Fruit fly (Drosophila melanogaster) Kc167 (cell line): ENCODE data around the gene dtr.

Experiments used
- Myc ChIP-seq: fragments of >200 bp; optimal IDR thresholded peaks from 2 replicates; lab custom pipeline; 2017; ENCODE audit warnings: missing external identifiers
- h ChIP-seq: fragments of >200 bp; optimal IDR thresholded peaks from 3 replicates; lab custom pipeline; 2018; ENCODE audit warnings: missing external identifiers
- insv ChIP-seq: fragments of >200 bp; optimal IDR thresholded peaks from 3 replicates; lab custom pipeline; 2018; ENCODE audit warnings: missing external identifiers
- psq ChIP-seq: fragments of >200 bp; optimal IDR thresholded peaks from 2 replicates; lab custom pipeline; 2017; ENCODE audit warnings: missing external identifiers

DNA sequence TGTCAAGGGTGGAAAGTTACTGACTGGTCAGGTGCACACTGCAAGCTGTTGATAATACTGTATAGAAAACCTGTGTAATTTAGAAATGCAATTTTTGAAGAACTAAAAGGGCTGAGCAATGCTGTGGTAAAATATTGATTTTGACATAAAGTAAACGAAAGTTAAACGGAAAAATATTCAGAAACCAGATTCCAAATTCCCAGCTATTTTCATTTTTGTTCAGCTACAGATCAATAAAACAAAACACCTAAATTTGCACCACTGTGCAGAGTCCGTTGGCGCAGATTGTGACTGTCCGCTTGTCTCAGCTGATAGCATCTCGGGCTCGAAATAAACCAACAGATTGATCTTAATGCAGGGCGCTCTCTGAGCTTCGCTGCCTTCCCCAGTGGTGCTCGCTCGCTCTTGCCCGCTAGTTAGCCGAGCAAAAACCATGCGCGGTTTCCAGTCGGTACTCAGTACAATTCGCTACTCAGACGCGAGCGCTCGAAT is 47.1 kb upstream of the dtr start, which contains the start of gene CG46314:
- TF ChIP-seq psq (lab: Kevin White, UChicago) (no peak), Myc (lab: Kevin White, UChicago) (no peak), h (lab: Kevin White, UChicago) (no peak), insv (lab: Kevin White, UChicago) (no peak)
